Fruit fly (Drosophila melanogaster): ENCODE data around the gene CG12811.

CG12811 gene

dm6 chr3R:10056647-10057046, 8.1 kb upstream of the CG12811 start:
- TF ChIP-seq CTCF (optimal IDR thresholded peaks at IDR 0.05), result no peak
- TF ChIP-seq CG8478 (optimal IDR thresholded peaks at IDR 0.05), result no peak

dm6 chr3R:10055951-10056350, 7.4 kb upstream of the CG12811 start, which contains the start of gene Npc2d:
Npc2d (minus strand) TSS chr3R:10056083.
- TF ChIP-seq CG8478 (optimal IDR thresholded peaks at IDR 0.05) (no peak), CTCF (optimal IDR thresholded peaks at IDR 0.05) (no peak)

- no peak for TF ChIP-seq CTCF (optimal IDR thresholded peaks at IDR 0.05)
- no peak for TF ChIP-seq CG8478 (optimal IDR thresholded peaks at IDR 0.05)
Measured at dm6 chr3R:10055004-10055403, 6.4 kb upstream of the CG12811 start.

- no peak for TF ChIP-seq CTCF (optimal IDR thresholded peaks at IDR 0.05)
- TF ChIP-seq CG8478 (optimal IDR thresholded peaks at IDR 0.05), result no peak
Measured at dm6 chr3R:10054278-10054975, 5.8 kb upstream of the CG12811 start.

- no peak for TF ChIP-seq CTCF (optimal IDR thresholded peaks at IDR 0.05)
- TF ChIP-seq CG8478 (optimal IDR thresholded peaks at IDR 0.05), result no peak
Measured at dm6 chr3R:10053559-10053958, 5.0 kb upstream of the CG12811 start.

dm6 chr3R:10052695-10053382, 4.2 kb upstream of the CG12811 start, which contains the start of the genes Fancl and Npc2e:
Fancl (minus strand) TSS chr3R:10052869.
Npc2e (plus strand) TSS chr3R:10053332.
- TF ChIP-seq CG8478 (optimal IDR thresholded peaks at IDR 0.05), result no peak
- no peak for TF ChIP-seq CTCF (optimal IDR thresholded peaks at IDR 0.05)

- TF ChIP-seq CG8478 (optimal IDR thresholded peaks at IDR 0.05), result no peak
- no peak for TF ChIP-seq CTCF (optimal IDR thresholded peaks at IDR 0.05)
Measured at dm6 chr3R:10048842-10049527, 388 bp upstream of the CG12811 start, which contains the start of gene ohgt. ohgt (plus strand) TSS chr3R:10049199.

- no peak for TF ChIP-seq CG8478 (optimal IDR thresholded peaks at IDR 0.05)
- TF ChIP-seq CTCF (optimal IDR thresholded peaks at IDR 0.05), result no peak
Measured at dm6 chr3R:10048035-10048774, 392 bp downstream of the CG12811 start.

- TF ChIP-seq CG8478 (optimal IDR thresholded peaks at IDR 0.05) (no peak), CTCF (optimal IDR thresholded peaks at IDR 0.05) (no peak)
Measured at dm6 chr3R:10045343-10045742, 3.3 kb downstream of the CG12811 start, which contains the start of the genes CG11722 and mtTFB2. CG11722 (minus strand) TSS chr3R:10045542. mtTFB2 (plus strand) TSS chr3R:10045574.

- TF ChIP-seq CTCF (optimal IDR thresholded peaks at IDR 0.05) (no peak), CG8478 (optimal IDR thresholded peaks at IDR 0.05) (no peak)
Measured at dm6 chr3R:10042664-10043372, 5.8 kb downstream of the CG12811 start, which contains the start of the genes Mical and CG3909. Mical (minus strand) TSS chr3R:10042895. CG3909 (plus strand) TSS chr3R:10043270.

- TF ChIP-seq CTCF (optimal IDR thresholded peaks at IDR 0.05) (no peak), CG8478 (optimal IDR thresholded peaks at IDR 0.05) (no peak)
Measured at dm6 chr3R:10042024-10042663, 6.5 kb downstream of the CG12811 start.

dm6 chr3R:10040505-10040904, 8.1 kb downstream of the CG12811 start:
- no peak for TF ChIP-seq CG8478 (optimal IDR thresholded peaks at IDR 0.05)

- no peak for TF ChIP-seq CG8478 (optimal IDR thresholded peaks at IDR 0.05)
Measured at dm6 chr3R:10039188-10039587, 9.4 kb downstream of the CG12811 start.

- TF ChIP-seq CG8478 (optimal IDR thresholded peaks at IDR 0.05) (no peak), CTCF (optimal IDR thresholded peaks at IDR 0.05) (no peak)
Measured at dm6 chr3R:10035765-10036164, 12.8 kb downstream of the CG12811 start.
